Worm (Caenorhabditis elegans) whole organism, L4/young adult: ENCODE results near the gene mtss-1.

Experiments used
- W03F9.2 ChIP-seq: fragments of 150-350 bp; optimal IDR thresholded peaks from 2 replicates; lab custom pipeline; 2014; ENCODE audit warnings: missing biosample characterization, missing genetic modification characterization
- dao-5 ChIP-seq: sonication (generic microtip); optimal IDR thresholded peaks from 2 replicates; lab custom pipeline; 2016; ENCODE audit warnings: missing genotype, missing genetic modification characterization, moderate library complexity, missing compliant biosample characterization
- him-1 ChIP-seq: sonication (generic microtip); optimal IDR thresholded peaks from 2 replicates; lab custom pipeline; 2016; ENCODE audit warnings: missing genotype, missing genetic modification reagents, missing genetic modification characterization, missing compliant biosample characterization

Gene mtss-1

ce11 chrIII:8784500-8784899 is 16.4 kb downstream of the mtss-1 start:
- TF ChIP-seq W03F9.2 (tag; lab: Kevin White, UChicago) (no peak), dao-5 (tag; lab: Kevin White, UChicago) (no peak)

ce11 chrIII:8785426-8785825 is 17.3 kb downstream of the mtss-1 start:
- peak; percentile 21 for TF ChIP-seq him-1 (tag; lab: Kevin White, UChicago)
- no peak for TF ChIP-seq dao-5 (tag; lab: Kevin White, UChicago)

DNA sequence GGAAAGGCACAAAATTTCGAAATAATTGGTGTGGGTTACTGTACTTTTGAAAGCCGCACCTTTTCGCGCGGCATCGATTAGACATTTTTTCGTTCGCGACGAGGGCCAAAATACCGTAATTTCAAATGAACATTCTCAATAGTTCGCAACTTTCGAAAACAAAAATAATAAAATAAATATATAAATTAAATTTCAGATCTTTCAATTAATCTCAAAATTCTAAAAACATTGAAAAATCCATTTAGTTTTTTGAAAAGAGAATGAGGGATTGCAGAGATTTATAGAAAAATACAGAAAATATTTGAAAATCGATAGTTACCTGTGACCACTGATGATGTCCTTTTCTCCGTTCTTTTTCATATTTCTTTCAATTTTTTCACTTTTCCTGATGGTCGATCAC is 18.0 kb downstream of the mtss-1 start, which contains the start of gene K02D10.8:
TSS of gene K02D10.8 (plus strand) at position 301 of the 400 bp plus-strand sequence.
- TF ChIP-seq dao-5 (tag; lab: Kevin White, UChicago), result no peak
- TF ChIP-seq W03F9.2 (tag; lab: Kevin White, UChicago), result no peak
- TF ChIP-seq him-1 (tag; lab: Kevin White, UChicago), result no peak

- TF ChIP-seq him-1 (tag; lab: Kevin White, UChicago) (peak; percentile 10), dao-5 (tag; lab: Kevin White, UChicago) (no peak), W03F9.2 (tag; lab: Kevin White, UChicago) (no peak)
Observed at ce11 chrIII:8788690-8789089, 20.6 kb downstream of the mtss-1 start.

- TF ChIP-seq him-1 (tag; lab: Kevin White, UChicago) (no peak), W03F9.2 (tag; lab: Kevin White, UChicago) (no peak), dao-5 (tag; lab: Kevin White, UChicago) (no peak)
Observed at ce11 chrIII:8791235-8791634, 23.1 kb downstream of the mtss-1 start, which contains the start of the genes zfp-1 and F54F2.14. TSS of gene zfp-1 (plus strand) at chrIII:8791535. TSS of gene F54F2.14 (plus strand) at chrIII:8791546.

DNA sequence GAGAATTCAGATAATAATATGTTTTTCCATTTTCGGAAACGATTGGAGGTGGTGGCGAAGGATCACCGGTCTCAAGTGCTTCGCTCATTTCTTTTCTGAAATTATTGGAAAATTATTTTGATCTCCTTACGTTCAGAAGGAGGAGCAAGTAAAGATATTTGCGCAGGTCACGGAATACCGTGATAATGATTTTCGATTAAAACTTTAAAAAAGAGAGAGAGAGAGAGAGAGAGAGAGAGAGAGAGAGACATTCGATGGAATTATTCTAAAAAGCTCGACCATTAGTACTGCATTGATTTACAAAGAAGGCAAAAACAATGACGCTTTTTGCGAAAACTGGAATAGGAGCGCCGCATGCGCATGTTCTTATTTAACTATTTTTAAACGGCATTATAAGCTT is 24.1 kb downstream of the mtss-1 start, which contains the start of gene ztf-1:
TSS of gene ztf-1 (minus strand) at position 101 of the 400 bp plus-strand sequence.
- TF ChIP-seq W03F9.2 (tag; lab: Kevin White, UChicago) (no peak), him-1 (tag; lab: Kevin White, UChicago) (no peak), dao-5 (tag; lab: Kevin White, UChicago) (no peak)

- no peak for TF ChIP-seq him-1 (tag; lab: Kevin White, UChicago)
- TF ChIP-seq dao-5 (tag; lab: Kevin White, UChicago), result no peak
- no peak for TF ChIP-seq W03F9.2 (tag; lab: Kevin White, UChicago)
Observed at ce11 chrIII:8794793-8795192, 26.7 kb downstream of the mtss-1 start.

DNA sequence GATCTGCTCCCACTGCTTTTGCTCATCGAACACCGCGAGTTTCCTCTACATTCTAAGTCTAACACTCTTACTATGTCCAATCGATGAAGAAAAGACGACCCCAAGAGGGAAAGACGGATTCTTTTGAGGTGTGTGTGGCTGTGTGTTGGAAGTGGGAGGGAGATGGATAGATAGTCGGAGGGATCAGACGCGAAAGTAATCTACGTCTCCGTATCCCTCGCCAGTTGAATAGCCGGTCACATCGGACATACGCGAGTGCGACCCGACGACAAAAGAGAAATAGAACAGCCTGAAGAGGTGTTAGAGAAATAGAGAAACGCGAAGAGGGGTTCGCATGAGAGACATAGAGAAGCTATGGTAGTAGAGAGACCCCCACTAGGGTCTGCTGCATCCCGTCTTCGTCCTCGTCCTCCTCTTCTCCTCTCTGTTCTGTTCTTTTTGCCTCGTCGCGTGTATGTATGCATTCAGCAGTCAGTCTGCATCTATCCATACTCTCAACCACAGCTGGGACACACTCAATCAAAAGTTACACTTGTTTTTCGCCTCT is 27.6 kb downstream of the mtss-1 start:
- TF ChIP-seq dao-5 (tag; lab: Kevin White, UChicago) (peak; percentile 46), W03F9.2 (tag; lab: Kevin White, UChicago) (peak; percentile 86), him-1 (tag; lab: Kevin White, UChicago) (peak; percentile 96)

DNA sequence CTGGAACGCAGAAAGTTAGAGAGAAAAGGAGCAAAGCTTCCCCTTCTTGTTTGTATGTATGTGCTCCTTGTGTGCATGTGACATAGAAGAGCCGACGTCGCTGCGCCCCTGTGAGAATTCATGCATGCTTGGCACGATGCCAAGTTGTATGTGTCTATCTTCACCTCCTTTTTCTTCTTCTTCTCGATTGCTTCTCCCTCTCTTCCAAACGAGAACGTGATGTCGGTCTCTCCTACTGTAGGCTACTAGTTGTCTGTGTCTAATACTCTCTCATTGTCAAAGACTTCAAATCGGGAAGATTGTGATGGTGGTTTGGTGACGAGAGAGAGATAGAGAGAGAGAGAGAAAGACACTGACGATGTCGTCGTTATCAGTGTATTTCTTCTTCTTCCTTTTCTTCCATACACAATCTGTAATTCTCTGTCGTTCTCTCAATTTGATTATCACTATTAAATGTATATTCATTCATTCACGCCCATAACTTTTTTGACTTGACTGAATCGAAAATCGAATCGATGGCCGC is 29.2 kb downstream of the mtss-1 start:
- no peak for TF ChIP-seq dao-5 (tag; lab: Kevin White, UChicago)
- peak; percentile 75 for TF ChIP-seq W03F9.2 (tag; lab: Kevin White, UChicago)
- peak; percentile 77 for TF ChIP-seq him-1 (tag; lab: Kevin White, UChicago)

DNA sequence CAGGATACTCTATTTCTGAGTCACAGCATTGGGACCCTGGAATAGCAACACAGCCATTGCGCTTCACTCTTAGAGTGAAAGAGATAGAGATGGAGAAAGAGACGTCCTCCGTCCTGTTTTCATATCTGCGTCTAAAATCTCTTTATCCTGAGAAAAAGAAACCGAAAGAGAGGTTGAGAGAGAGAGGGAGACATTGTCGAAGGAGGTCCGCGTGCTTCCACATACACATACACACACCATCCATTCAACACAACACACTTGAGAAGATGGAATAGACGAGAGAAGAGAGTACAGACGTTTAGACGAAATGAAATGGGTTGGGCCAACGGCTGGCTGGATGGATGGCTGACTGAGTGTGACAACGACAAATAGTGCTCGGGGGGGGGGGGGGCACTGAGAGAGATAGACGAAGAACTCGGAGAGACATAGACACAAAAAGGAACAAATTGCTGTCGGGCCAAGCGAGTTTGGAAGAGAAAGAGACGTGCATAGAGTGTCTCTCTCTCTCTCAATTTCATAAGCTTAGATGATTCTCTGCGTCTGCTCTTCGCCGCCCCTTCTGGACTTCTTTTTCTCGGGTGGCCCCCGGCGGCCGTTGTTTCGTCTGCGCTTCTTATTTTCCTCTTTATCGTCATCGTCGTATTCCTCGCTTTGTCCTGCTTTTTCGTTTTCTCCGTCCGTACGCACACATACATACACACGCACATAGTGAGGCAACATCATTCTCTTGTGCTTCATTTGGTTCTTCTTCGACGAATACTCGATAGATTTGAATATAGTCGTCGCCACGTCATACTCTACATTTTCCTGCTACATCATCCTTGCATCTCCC is 32.1 kb downstream of the mtss-1 start, which contains the start of gene F54F2.6:
TSS of gene F54F2.6 (minus strand) at position 738 of the 832 bp plus-strand sequence.
- TF ChIP-seq him-1 (tag; lab: Kevin White, UChicago) (peak; percentile 88), dao-5 (tag; lab: Kevin White, UChicago) (no peak), W03F9.2 (tag; lab: Kevin White, UChicago) (peak; percentile 65)

ce11 chrIII:8800796-8801083 is 32.6 kb downstream of the mtss-1 start:
- no peak for TF ChIP-seq W03F9.2 (tag; lab: Kevin White, UChicago)
- TF ChIP-seq him-1 (tag; lab: Kevin White, UChicago), result no peak
- no peak for TF ChIP-seq dao-5 (tag; lab: Kevin White, UChicago)

- TF ChIP-seq dao-5 (tag; lab: Kevin White, UChicago), result no peak
- TF ChIP-seq W03F9.2 (tag; lab: Kevin White, UChicago), result no peak
- TF ChIP-seq him-1 (tag; lab: Kevin White, UChicago), result no peak
Observed at ce11 chrIII:8801352-8801863, 33.3 kb downstream of the mtss-1 start.
